Worm (Caenorhabditis elegans): ENCODE measurements around the gene swan-1.

Gene swan-1

ce11 chrV:13757349-13757748 is 49.7 kb downstream of the swan-1 start (continued):
- TF ChIP-seq ztf-4 (tag; optimal IDR thresholded peaks at IDR 0.05) (no peak), fos-1 (tag; optimal IDR thresholded peaks at IDR 0.05) (peak; percentile 39), nhr-129 (tag; optimal IDR thresholded peaks at IDR 0.05) (no peak), nhr-23 (tag; optimal IDR thresholded peaks at IDR 0.05) (no peak), ZK546.5 (tag; optimal IDR thresholded peaks at IDR 0.05) (no peak), lsy-2 (tag; optimal IDR thresholded peaks at IDR 0.05) (peak in 1 of 2 experiments; percentile 60), peb-1 (tag; optimal IDR thresholded peaks at IDR 0.05) (no peak), sma-9 (GFP tag; optimal IDR thresholded peaks at IDR 0.05) (peak; percentile 4), sma-9 (tag; optimal IDR thresholded peaks at IDR 0.05) (no peak), nhr-6 (tag; optimal IDR thresholded peaks at IDR 0.05) (no peak), sma-3 (GFP tag; optimal IDR thresholded peaks at IDR 0.05) (no peak), aly-2 (tag; optimal IDR thresholded peaks at IDR 0.05) (no peak), elt-1 (tag; optimal IDR thresholded peaks at IDR 0.05) (no peak), dmd-4 (tag; optimal IDR thresholded peaks at IDR 0.05) (no peak), zag-1 (tag; optimal IDR thresholded peaks at IDR 0.05) (no peak), C34F6.9 (tag; optimal IDR thresholded peaks at IDR 0.05) (peak; percentile 76), skn-1 (tag; optimal IDR thresholded peaks at IDR 0.05) (peak; percentile 37)

DNA sequence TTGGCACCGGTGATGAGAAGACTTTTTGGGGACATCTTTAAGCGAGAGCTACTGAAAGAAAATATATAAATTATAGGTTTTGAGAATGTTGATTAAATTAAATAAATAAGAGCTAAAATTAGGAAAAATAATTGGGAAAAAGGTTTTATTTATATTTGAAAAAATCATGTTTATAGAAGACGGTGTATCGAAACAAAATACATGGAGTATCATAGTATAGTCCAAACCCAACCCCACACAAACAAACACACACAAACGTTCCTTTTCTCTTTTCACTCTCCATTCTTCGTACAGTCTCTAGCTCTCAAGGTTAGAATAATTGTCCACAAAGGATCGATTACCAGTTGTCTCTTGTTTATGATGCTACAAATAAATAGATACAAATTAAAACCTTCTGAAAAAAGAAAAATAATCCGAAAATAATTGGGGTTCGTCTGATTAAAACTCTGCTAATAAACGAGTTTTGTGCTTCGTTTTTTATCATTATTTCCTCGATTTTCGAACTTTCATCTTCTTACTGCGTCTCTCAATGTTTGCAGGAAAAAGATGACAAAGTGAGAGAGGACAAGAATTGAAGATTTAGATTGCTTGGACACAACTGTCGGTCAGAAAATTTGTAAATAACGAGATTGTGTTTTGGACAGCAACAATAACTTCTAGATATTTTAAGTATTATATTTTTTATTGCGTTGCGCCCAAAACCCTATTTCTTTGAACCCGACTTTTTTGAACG is 50.5 kb downstream of the swan-1 start, which contains the start of gene F20G2.2:
Gene F20G2.2 (minus strand): TSS at position 51 of the 733 bp plus-strand sequence.
- peak; percentile 12 for TF ChIP-seq F13H6.1 (tag; optimal IDR thresholded peaks at IDR 0.05)
- no peak for TF ChIP-seq ZK546.5 (tag; optimal IDR thresholded peaks at IDR 0.05)
- TF ChIP-seq ztf-1 (GFP tag; conservative IDR thresholded peaks at IDR 0.05), result no peak
- no peak for TF ChIP-seq Y55F3AM.14 (GFP tag; optimal IDR thresholded peaks at IDR 0.05)
- no peak for TF ChIP-seq crh-2 (tag; optimal IDR thresholded peaks at IDR 0.05)
- no peak for TF ChIP-seq aly-2 (tag; optimal IDR thresholded peaks at IDR 0.05)
- no peak for TF ChIP-seq snpc-4 (tag; optimal IDR thresholded peaks at IDR 0.05)
- TF ChIP-seq elt-1 (tag; optimal IDR thresholded peaks at IDR 0.05), result no peak
- peak; percentile 13 for TF ChIP-seq sma-9 (GFP tag; optimal IDR thresholded peaks at IDR 0.05)
- TF ChIP-seq sma-9 (tag; optimal IDR thresholded peaks at IDR 0.05), result no peak
- no peak for TF ChIP-seq nhr-21 (tag; optimal IDR thresholded peaks at IDR 0.05)
- no peak for TF ChIP-seq nhr-6 (tag; optimal IDR thresholded peaks at IDR 0.05)
- TF ChIP-seq nhr-23 (tag; optimal IDR thresholded peaks at IDR 0.05), result no peak
- TF ChIP-seq alr-1 (tag; optimal IDR thresholded peaks at IDR 0.05), result no peak
- no peak for TF ChIP-seq ceh-16 (tag; optimal IDR thresholded peaks at IDR 0.05)
- no peak for TF ChIP-seq nhr-129 (tag; optimal IDR thresholded peaks at IDR 0.05)
- no peak for TF ChIP-seq zag-1 (tag; optimal IDR thresholded peaks at IDR 0.05)
- TF ChIP-seq lin-39 (tag; optimal IDR thresholded peaks at IDR 0.05), result no peak
- TF ChIP-seq lsy-2 (tag; optimal IDR thresholded peaks at IDR 0.05), result no peak
- no peak for TF ChIP-seq mdl-1 (tag; optimal IDR thresholded peaks at IDR 0.05)
- peak; percentile 11 for TF ChIP-seq nhr-25 (tag; optimal IDR thresholded peaks at IDR 0.05)
- TF ChIP-seq ama-1 (optimal IDR thresholded peaks at IDR 0.05), result no peak
- TF ChIP-seq elt-3 (tag; optimal IDR thresholded peaks at IDR 0.05), result no peak
- TF ChIP-seq R02D3.7 (tag; optimal IDR thresholded peaks at IDR 0.05), result no peak
- no peak for TF ChIP-seq egl-27 (tag; optimal IDR thresholded peaks at IDR 0.05)
- TF ChIP-seq unc-62 (GFP tag; optimal IDR thresholded peaks at IDR 0.05), result no peak
- no peak for TF ChIP-seq nhr-12 (tag; optimal IDR thresholded peaks at IDR 0.05)
- TF ChIP-seq nhr-237 (tag; optimal IDR thresholded peaks at IDR 0.05), result no peak
- TF ChIP-seq nhr-10 (tag; optimal IDR thresholded peaks at IDR 0.05), result no peak
- TF ChIP-seq unc-39 (tag; optimal IDR thresholded peaks at IDR 0.05), result no peak
- no peak for TF ChIP-seq lin-11 (tag; optimal IDR thresholded peaks at IDR 0.05)
- TF ChIP-seq dmd-4 (tag; optimal IDR thresholded peaks at IDR 0.05), result no peak
- no peak for TF ChIP-seq ztf-4 (tag; optimal IDR thresholded peaks at IDR 0.05)
- no peak for TF ChIP-seq peb-1 (tag; optimal IDR thresholded peaks at IDR 0.05)
- TF ChIP-seq sem-4 (tag; optimal IDR thresholded peaks at IDR 0.05), result no peak
- TF ChIP-seq skn-1 (tag; optimal IDR thresholded peaks at IDR 0.05), result peak; percentile 54
- peak; percentile 32 for TF ChIP-seq fos-1 (tag; optimal IDR thresholded peaks at IDR 0.05)
- no peak for TF ChIP-seq ceh-82 (tag; optimal IDR thresholded peaks at IDR 0.05)
- TF ChIP-seq mab-5 (tag; optimal IDR thresholded peaks at IDR 0.05), result no peak
- no peak for TF ChIP-seq unc-55 (GFP tag; optimal IDR thresholded peaks at IDR 0.05)
- TF ChIP-seq blmp-1 (tag; optimal IDR thresholded peaks at IDR 0.05; ENCODE audit: insufficient read depth), result no peak
- peak; percentile 30 for TF ChIP-seq C34F6.9 (tag; optimal IDR thresholded peaks at IDR 0.05)
